Worm (Caenorhabditis elegans) whole organism, young adult: ENCODE data around the gene arx-2.

ENCODE experiments used
- B0019.2 ChIP-seq: fragments of 200-800 bp; sonication (Bioruptor generic); conservative IDR thresholded peaks from 2 replicates; pipeline ENCODE4 v1.3.6; 2022; ENCODE audit warnings: missing genetic modification reagents, missing genetic modification characterization, missing compliant biosample characterization
- B0035.1 ChIP-seq: sonication (generic microtip); optimal IDR thresholded peaks from 2 replicates; lab custom pipeline; 2016; ENCODE audit warnings: missing genetic modification characterization, mild to moderate bottlenecking, missing compliant biosample characterization, missing genotype, missing genetic modification reagents
- C06A6.2 ChIP-seq: fragments of 200-800 bp; sonication (Bioruptor generic); conservative IDR thresholded peaks from 2 replicates; pipeline ENCODE4 v1.3.6; 2022; ENCODE audit warnings: missing genetic modification characterization, missing compliant biosample characterization
- C17E4.6 ChIP-seq: fragments of 200-800 bp; sonication (Bioruptor generic); IDR thresholded peaks from 2 replicates; pipeline ENCODE4 v1.3.6; 2022; ENCODE audit warnings: missing genetic modification reagents, missing genetic modification characterization, missing compliant biosample characterization
- F22D6.2 ChIP-seq: sonication (generic microtip); optimal IDR thresholded peaks from 2 replicates; lab custom pipeline; 2016; ENCODE audit warnings: mild to moderate bottlenecking, missing genetic modification characterization, missing compliant biosample characterization
- F33H1.4 ChIP-seq: fragments of 200-800 bp; sonication (Bioruptor generic); IDR thresholded peaks from 2 replicates; pipeline ENCODE4 v1.3.6; 2022; ENCODE audit warnings: missing genetic modification reagents, missing genetic modification characterization, missing compliant biosample characterization
- F37B4.10 ChIP-seq: fragments of 200-800 bp; sonication (Bioruptor generic); IDR thresholded peaks from 2 replicates; pipeline ENCODE4 v1.3.6; 2022; ENCODE audit warnings: missing genetic modification characterization, missing compliant biosample characterization
- F52B5.7 ChIP-seq: sonication (generic microtip); optimal IDR thresholded peaks from 2 replicates; lab custom pipeline; 2016; ENCODE audit warnings: mild to moderate bottlenecking, missing genetic modification characterization, missing compliant biosample characterization
- K11D2.4 ChIP-seq: fragments of 200-800 bp; sonication (Bioruptor generic); IDR thresholded peaks from 2 replicates; pipeline ENCODE4 v1.3.6; 2022; ENCODE audit warnings: missing genetic modification reagents, missing genetic modification characterization, missing compliant biosample characterization
- K12H6.12 ChIP-seq: fragments of 200-800 bp; sonication (Bioruptor generic); optimal IDR thresholded peaks from 2 replicates; lab custom pipeline; 2018; ENCODE audit warnings: mild to moderate bottlenecking, missing genetic modification characterization, missing compliant biosample characterization
- Y53G8AR.9 ChIP-seq: fragments of 200-800 bp; sonication (Bioruptor generic); conservative IDR thresholded peaks from 2 replicates; pipeline ENCODE4 v1.3.6; 2022; ENCODE audit warnings: missing genetic modification reagents, missing genetic modification characterization, missing compliant biosample characterization
- Y56A3A.18 ChIP-seq: fragments of 200-800 bp; sonication (Bioruptor generic); IDR thresholded peaks from 2 replicates; pipeline ENCODE4 v1.3.6; 2022; ENCODE audit warnings: missing genetic modification reagents, missing genetic modification characterization, missing compliant biosample characterization
- Y67H2A.10 ChIP-seq: fragments of 200-800 bp; sonication (Bioruptor generic); conservative IDR thresholded peaks from 2 replicates; pipeline ENCODE4 v1.3.6; 2022; ENCODE audit warnings: missing genetic modification reagents, missing genetic modification characterization, missing compliant biosample characterization
- ZK185.1 ChIP-seq: sonication (generic microtip); optimal IDR thresholded peaks from 2 replicates; lab custom pipeline; 2016; ENCODE audit warnings: mild to moderate bottlenecking, missing genetic modification characterization, missing compliant biosample characterization; ENCODE audit not compliant: poor library complexity, severe bottlenecking
- aptf-3 ChIP-seq: fragments of 200-800 bp; sonication (Bioruptor generic); IDR thresholded peaks from 2 replicates; pipeline ENCODE4 v1.3.6; 2022; ENCODE audit warnings: missing genetic modification characterization, missing compliant biosample characterization
- athp-1 ChIP-seq: sonication (generic microtip); optimal IDR thresholded peaks from 2 replicates; lab custom pipeline; 2017; ENCODE audit warnings: mild to moderate bottlenecking, missing genetic modification characterization, missing compliant biosample characterization
- attf-6 ChIP-seq: fragments of 200-800 bp; sonication (Bioruptor generic); IDR thresholded peaks from 2 replicates; pipeline ENCODE4 v1.3.6; 2022; ENCODE audit warnings: missing genetic modification reagents, missing genetic modification characterization, missing compliant biosample characterization
- bed-1 ChIP-seq: fragments of 200-800 bp; sonication (Bioruptor generic); IDR thresholded peaks from 2 replicates; pipeline ENCODE4 v1.3.6; 2022; ENCODE audit warnings: missing genetic modification reagents, missing genetic modification characterization, missing compliant biosample characterization
- ceh-100 ChIP-seq: fragments of 200-800 bp; sonication (Bioruptor generic); IDR thresholded peaks from 2 replicates; pipeline ENCODE4 v1.3.6; 2022; ENCODE audit warnings: missing genetic modification reagents, missing genetic modification characterization, missing compliant biosample characterization
- ceh-40 ChIP-seq: fragments of 200-800 bp; sonication (Bioruptor generic); IDR thresholded peaks from 2 replicates; pipeline ENCODE4 v1.3.6; 2022; ENCODE audit warnings: missing genetic modification characterization, missing compliant biosample characterization
- chd-7 ChIP-seq: sonication (generic microtip); optimal IDR thresholded peaks from 2 replicates; lab custom pipeline; 2016; ENCODE audit warnings: mild to moderate bottlenecking, missing genetic modification characterization, moderate library complexity, missing compliant biosample characterization
- egl-44 ChIP-seq: fragments of 200-800 bp; sonication (Bioruptor generic); IDR thresholded peaks from 2 replicates; pipeline ENCODE4 v1.3.6; 2022; ENCODE audit warnings: missing genetic modification reagents, missing genetic modification characterization, missing compliant biosample characterization
- egrh-3 ChIP-seq: fragments of 200-800 bp; sonication (Bioruptor generic); IDR thresholded peaks from 2 replicates; pipeline ENCODE4 v1.3.6; 2022; ENCODE audit warnings: missing genetic modification reagents, missing genetic modification characterization, missing compliant biosample characterization
- ekl-4 ChIP-seq: fragments of 200-800 bp; sonication (Bioruptor generic); IDR thresholded peaks from 2 replicates; pipeline ENCODE4 v1.3.6; 2022; ENCODE audit warnings: missing genetic modification reagents, missing genetic modification characterization, missing compliant biosample characterization
- hmg-1.2 ChIP-seq: fragments of 200-800 bp; sonication (Bioruptor generic); IDR thresholded peaks from 2 replicates; pipeline ENCODE4 v1.3.6; 2022; ENCODE audit warnings: missing genetic modification reagents, missing genetic modification characterization, missing compliant biosample characterization
- hrde-1 ChIP-seq: sonication (generic microtip); optimal IDR thresholded peaks from 2 replicates; lab custom pipeline; 2016; ENCODE audit warnings: missing genetic modification characterization, mild to moderate bottlenecking, missing compliant biosample characterization, moderate library complexity, missing genotype, missing genetic modification reagents, borderline replicate concordance
- hsf-1 ChIP-seq: fragments of 200-800 bp; sonication (Bioruptor generic); IDR thresholded peaks from 2 replicates; pipeline ENCODE4 v1.3.6; 2022; ENCODE audit warnings: missing genetic modification reagents, missing genetic modification characterization, missing compliant biosample characterization
- lag-1 ChIP-seq: fragments of 200-800 bp; sonication (Bioruptor generic); IDR thresholded peaks from 2 replicates; pipeline ENCODE4 v1.3.6; 2022; ENCODE audit warnings: missing genetic modification reagents, missing genetic modification characterization, missing compliant biosample characterization
- let-526 ChIP-seq: fragments of 200-800 bp; sonication (Bioruptor generic); IDR thresholded peaks from 2 replicates; pipeline ENCODE4 v1.3.6; 2022; ENCODE audit warnings: missing genetic modification reagents, missing genetic modification characterization, missing compliant biosample characterization
- lin-40 ChIP-seq: sonication (generic microtip); optimal IDR thresholded peaks from 2 replicates; lab custom pipeline; 2016; ENCODE audit warnings: missing genetic modification characterization, mild to moderate bottlenecking, missing compliant biosample characterization, missing genotype, missing genetic modification reagents
- lir-1 ChIP-seq: fragments of 200-800 bp; sonication (Bioruptor generic); conservative IDR thresholded peaks from 2 replicates; pipeline ENCODE4 v1.3.6; 2022; ENCODE audit warnings: missing genetic modification reagents, missing genetic modification characterization, missing compliant biosample characterization
- madf-10 ChIP-seq: sonication (generic microtip); optimal IDR thresholded peaks from 2 replicates; lab custom pipeline; 2016; ENCODE audit warnings: mild to moderate bottlenecking, missing genetic modification characterization, missing compliant biosample characterization
- madf-3 ChIP-seq: fragments of 200-800 bp; sonication (Bioruptor generic); IDR thresholded peaks from 2 replicates; pipeline ENCODE4 v1.3.6; 2022; ENCODE audit warnings: missing genetic modification reagents, missing genetic modification characterization, missing compliant biosample characterization
- madf-6 ChIP-seq: fragments of 200-800 bp; sonication (Bioruptor generic); IDR thresholded peaks from 2 replicates; pipeline ENCODE4 v1.3.6; 2022; ENCODE audit warnings: missing genetic modification reagents, missing genetic modification characterization, missing compliant biosample characterization
- madf-8 ChIP-seq: fragments of 200-800 bp; sonication (Bioruptor generic); conservative IDR thresholded peaks from 2 replicates; pipeline ENCODE4 v1.3.6; 2022; ENCODE audit warnings: missing genetic modification reagents, missing genetic modification characterization, missing compliant biosample characterization
- mcd-1 ChIP-seq: fragments of 200-800 bp; sonication (Bioruptor generic); IDR thresholded peaks from 2 replicates; pipeline ENCODE4 v1.3.6; 2022; ENCODE audit warnings: missing genetic modification reagents, missing genetic modification characterization, missing compliant biosample characterization
- nhr-90 ChIP-seq: sonication (generic microtip); optimal IDR thresholded peaks from 2 replicates; lab custom pipeline; 2016; ENCODE audit warnings: missing genotype, mild to moderate bottlenecking, missing genetic modification characterization, missing compliant biosample characterization
- pbrm-1 ChIP-seq: fragments of 200-800 bp; sonication (Bioruptor generic); IDR thresholded peaks from 2 replicates; pipeline ENCODE4 v1.3.6; 2022; ENCODE audit warnings: missing genetic modification reagents, missing genetic modification characterization, missing compliant biosample characterization
- rcor-1 ChIP-seq: fragments of 200-800 bp; sonication (Bioruptor generic); IDR thresholded peaks from 2 replicates; pipeline ENCODE4 v1.3.6; 2022; ENCODE audit warnings: missing genetic modification reagents, missing genetic modification characterization, missing compliant biosample characterization
- sea-2 ChIP-seq: fragments of 200-800 bp; sonication (Bioruptor generic); IDR thresholded peaks from 2 replicates; pipeline ENCODE4 v1.3.6; 2022; ENCODE audit warnings: missing genetic modification characterization, missing compliant biosample characterization
- somi-1 ChIP-seq: fragments of 200-800 bp; sonication (Bioruptor generic); optimal IDR thresholded peaks from 2 replicates; lab custom pipeline; 2018; ENCODE audit warnings: mild to moderate bottlenecking, missing genetic modification characterization, missing compliant biosample characterization
- tbp1 ChIP-seq: fragments of 200-800 bp; sonication (Bioruptor generic); optimal IDR thresholded peaks from 2 replicates; lab custom pipeline; 2018; ENCODE audit warnings: mild to moderate bottlenecking, missing genetic modification characterization, missing compliant biosample characterization
- unc-130 ChIP-seq: sonication (generic microtip); optimal IDR thresholded peaks from 2 replicates; lab custom pipeline; 2016; ENCODE audit warnings: missing genetic modification reagents, missing genetic modification characterization, missing compliant biosample characterization
- xnd-1 ChIP-seq: sonication (generic microtip); optimal IDR thresholded peaks from 2 replicates; lab custom pipeline; 2016; ENCODE audit warnings: missing genotype, missing genetic modification reagents, missing genetic modification characterization, missing compliant biosample characterization
- ztf-18 ChIP-seq: sonication (generic microtip); optimal IDR thresholded peaks from 2 replicates; lab custom pipeline; 2016; ENCODE audit warnings: missing genotype, mild to moderate bottlenecking, missing genetic modification characterization, missing compliant biosample characterization
- ztf-25 ChIP-seq: fragments of 200-800 bp; sonication (Bioruptor generic); IDR thresholded peaks from 2 replicates; pipeline ENCODE4 v1.3.6; 2022; ENCODE audit warnings: missing genetic modification reagents, missing genetic modification characterization, missing compliant biosample characterization
- ztf-26 ChIP-seq: sonication (generic microtip); optimal IDR thresholded peaks from 2 replicates; lab custom pipeline; 2017; ENCODE audit warnings: missing genetic modification characterization, missing compliant biosample characterization
- ztf-28 ChIP-seq: fragments of 200-800 bp; sonication (Bioruptor generic); IDR thresholded peaks from 2 replicates; pipeline ENCODE4 v1.3.6; 2022; ENCODE audit warnings: missing genetic modification reagents, missing genetic modification characterization, missing compliant biosample characterization

arx-2 gene

ce11 chrV:10341905-10342328 lies 3.8 kb upstream of the arx-2 start, which contains the start of gene K07C5.13 (continued):
- TF ChIP-seq madf-8 (GFP tag; lab: Robert Waterston, UW) (peak; percentile 40; the same call in 1 of the 2 replicates), hmg-1.2 (GFP tag; lab: Robert Waterston, UW) (peak; percentile 83), hrde-1 (tag; lab: Kevin White, UChicago) (peak; percentile 29), lin-40 (peak; percentile 93), ztf-26 (tag; lab: Kevin White, UChicago) (peak; percentile 91), lag-1 (GFP tag; lab: Robert Waterston, UW) (peak; percentile 83; the same call in 1 of the 2 replicates), ceh-100 (GFP tag; lab: Robert Waterston, UW) (peak; percentile 67), K12H6.12 (tag; lab: Kevin White, UChicago) (peak; percentile 23), let-526 (GFP tag; lab: Robert Waterston, UW) (peak; percentile 76; the same call in 1 of the 2 replicates), ekl-4 (GFP tag; lab: Robert Waterston, UW) (peak; percentile 95), pbrm-1 (GFP tag; lab: Robert Waterston, UW) (peak; percentile 100), ceh-40 (GFP tag; lab: Robert Waterston, UW) (0 out of 2 replicates have a peak, but pooled peaks have one; percentile 56), B0019.2 (GFP tag; lab: Robert Waterston, UW) (peak; percentile 70), F22D6.2 (tag; lab: Kevin White, UChicago) (peak; percentile 48), lir-1 (peak; percentile 87), F33H1.4 (GFP tag; lab: Robert Waterston, UW) (peak; percentile 68), xnd-1 (tag; lab: Kevin White, UChicago) (peak; percentile 25), aptf-3 (GFP tag; lab: Robert Waterston, UW) (peak; percentile 81; the same call in 1 of the 2 replicates), ZK185.1 (tag; lab: Kevin White, UChicago) (peak; percentile 43), rcor-1 (GFP tag; lab: Robert Waterston, UW) (peak; percentile 91), madf-6 (peak; percentile 86), F37B4.10 (GFP tag; lab: Robert Waterston, UW) (peak; percentile 99), attf-6 (GFP tag; lab: Robert Waterston, UW) (peak; percentile 70), ztf-18 (tag; lab: Kevin White, UChicago) (peak; percentile 96), unc-130 (GFP tag; lab: Kevin White, UChicago) (peak; percentile 43), C17E4.6 (peak; percentile 87), somi-1 (GFP tag; lab: Kevin White, UChicago) (peak; percentile 67), egrh-3 (peak; percentile 43), tbp1 (peak; percentile 73), egl-44 (GFP tag; lab: Robert Waterston, UW) (peak; percentile 89; the same call in 1 of the 2 replicates), madf-3 (GFP tag; lab: Robert Waterston, UW) (peak; percentile 93), K11D2.4 (GFP tag; lab: Robert Waterston, UW) (peak; percentile 96), F52B5.7 (peak; percentile 54), mcd-1 (GFP tag; lab: Robert Waterston, UW) (peak; percentile 93), Y56A3A.18 (GFP tag; lab: Robert Waterston, UW) (peak; percentile 89; the same call in 1 of the 2 replicates), chd-7 (tag; lab: Kevin White, UChicago) (peak; percentile 75), Y53G8AR.9 (GFP tag; lab: Robert Waterston, UW) (peak; percentile 95), madf-10 (tag; lab: Kevin White, UChicago) (peak; percentile 38), ztf-28 (GFP tag; lab: Robert Waterston, UW) (peak; percentile 88; the same call in 1 of the 2 replicates), Y67H2A.10 (GFP tag; lab: Robert Waterston, UW) (peak; percentile 52; the same call in 1 of the 2 replicates), bed-1 (GFP tag; lab: Robert Waterston, UW) (0 out of 2 replicates have a peak, but pooled peaks have one; percentile 51), ztf-25 (GFP tag; lab: Robert Waterston, UW) (0 out of 2 replicates have a peak, but pooled peaks have one; percentile 68), sea-2 (GFP tag; lab: Robert Waterston, UW) (peak; percentile 90), hsf-1 (peak; percentile 84), nhr-90 (tag; lab: Kevin White, UChicago) (peak; percentile 20), B0035.1 (peak; percentile 67), athp-1 (tag; lab: Kevin White, UChicago) (peak; percentile 50), C06A6.2 (GFP tag; lab: Robert Waterston, UW) (peak; percentile 93)
